Fruit fly (Drosophila melanogaster) ovary, adult (tissue): ENCODE data around the gene Bub1.

Experiments
- CG17801 ChIP-seq: fragments of 200-800 bp; optimal IDR thresholded peaks from 2 replicates; lab custom pipeline; 2019; ENCODE audit warnings: missing biosample characterization, mild to moderate bottlenecking, missing genetic modification characterization, moderate library complexity; ENCODE audit not compliant: partially characterized antibody

Gene Bub1

DNA sequence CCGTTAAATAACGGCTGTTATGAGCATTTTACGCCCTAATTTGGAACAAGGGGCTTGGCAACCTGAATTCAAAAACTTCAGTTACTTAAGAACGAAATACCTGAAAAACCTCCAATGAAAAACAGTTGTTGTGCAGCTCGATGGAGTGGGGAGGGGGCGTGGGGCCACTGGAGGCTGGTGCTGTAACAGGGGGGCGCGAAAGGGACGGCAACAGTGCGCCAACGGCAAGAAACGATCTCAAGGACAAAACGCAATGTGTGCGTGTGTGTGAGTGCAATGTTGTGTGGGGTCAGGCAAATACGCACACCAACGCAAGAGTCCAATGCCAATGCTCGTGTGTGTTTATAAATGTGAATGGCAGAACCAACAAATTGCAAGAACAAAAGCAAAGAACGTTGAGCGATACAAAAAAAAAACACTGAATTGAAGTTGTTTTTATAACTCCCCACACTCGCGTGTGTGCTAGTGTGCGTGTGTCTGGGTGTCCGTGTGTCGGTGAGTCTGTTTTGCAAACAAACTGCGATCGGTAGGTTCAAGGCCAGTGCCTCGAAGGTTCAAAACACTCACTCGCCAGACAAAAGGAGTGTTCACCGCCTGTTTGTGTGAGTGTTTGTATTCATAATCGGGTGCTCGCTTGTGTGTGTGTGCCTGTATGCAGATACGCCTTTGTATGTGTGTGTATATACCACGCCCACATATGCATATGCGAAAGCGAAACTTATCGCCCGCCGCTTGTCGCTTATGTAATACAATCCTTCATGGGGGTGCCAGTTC lies 13.4 kb downstream of the Bub1 start:
- TF ChIP-seq CG17801 (GFP tag; lab: Kevin White, UChicago), result no peak

DNA sequence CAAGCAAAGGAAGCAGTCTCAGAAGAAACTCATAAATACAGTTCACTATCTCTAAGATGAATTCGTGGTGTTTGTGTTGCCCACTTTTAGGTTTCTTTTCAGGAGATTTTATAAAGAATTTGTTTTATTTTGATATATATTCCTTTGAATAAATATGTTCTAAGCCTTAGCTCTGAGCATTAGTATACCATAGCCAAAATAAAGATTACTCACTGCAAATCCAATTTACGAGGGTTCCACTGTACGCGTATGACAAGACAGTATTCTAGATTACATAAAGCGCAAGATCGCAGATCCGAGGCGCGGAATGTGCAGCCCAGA lies 13.9 kb downstream of the Bub1 start:
- no peak for TF ChIP-seq CG17801 (GFP tag; lab: Kevin White, UChicago)

DNA sequence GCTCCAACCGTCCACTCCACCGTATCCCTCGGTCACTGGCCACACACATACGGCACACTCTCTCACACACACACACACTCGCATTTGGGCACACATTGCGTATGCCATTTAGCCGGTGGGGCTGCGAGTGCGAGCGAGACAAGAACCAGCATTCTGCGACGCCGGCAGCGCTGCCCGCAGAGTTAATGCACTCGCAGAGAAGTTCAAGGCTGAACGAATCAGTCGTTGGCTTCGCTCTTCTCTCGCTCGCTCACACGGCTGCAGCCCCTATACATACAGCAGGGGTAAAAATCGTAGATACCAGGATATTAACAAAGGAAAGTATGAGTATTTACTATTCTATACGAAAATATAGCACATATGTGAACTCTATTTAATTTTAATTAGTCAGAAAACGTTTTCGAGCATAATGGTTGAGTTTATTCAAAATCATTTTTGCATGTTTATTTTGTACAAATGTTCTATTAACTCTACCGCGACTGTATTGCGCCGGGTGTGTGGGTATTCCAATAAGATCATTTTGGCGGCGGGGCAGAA lies 14.4 kb downstream of the Bub1 start:
- TF ChIP-seq CG17801 (GFP tag; lab: Kevin White, UChicago), result peak; percentile 94

DNA sequence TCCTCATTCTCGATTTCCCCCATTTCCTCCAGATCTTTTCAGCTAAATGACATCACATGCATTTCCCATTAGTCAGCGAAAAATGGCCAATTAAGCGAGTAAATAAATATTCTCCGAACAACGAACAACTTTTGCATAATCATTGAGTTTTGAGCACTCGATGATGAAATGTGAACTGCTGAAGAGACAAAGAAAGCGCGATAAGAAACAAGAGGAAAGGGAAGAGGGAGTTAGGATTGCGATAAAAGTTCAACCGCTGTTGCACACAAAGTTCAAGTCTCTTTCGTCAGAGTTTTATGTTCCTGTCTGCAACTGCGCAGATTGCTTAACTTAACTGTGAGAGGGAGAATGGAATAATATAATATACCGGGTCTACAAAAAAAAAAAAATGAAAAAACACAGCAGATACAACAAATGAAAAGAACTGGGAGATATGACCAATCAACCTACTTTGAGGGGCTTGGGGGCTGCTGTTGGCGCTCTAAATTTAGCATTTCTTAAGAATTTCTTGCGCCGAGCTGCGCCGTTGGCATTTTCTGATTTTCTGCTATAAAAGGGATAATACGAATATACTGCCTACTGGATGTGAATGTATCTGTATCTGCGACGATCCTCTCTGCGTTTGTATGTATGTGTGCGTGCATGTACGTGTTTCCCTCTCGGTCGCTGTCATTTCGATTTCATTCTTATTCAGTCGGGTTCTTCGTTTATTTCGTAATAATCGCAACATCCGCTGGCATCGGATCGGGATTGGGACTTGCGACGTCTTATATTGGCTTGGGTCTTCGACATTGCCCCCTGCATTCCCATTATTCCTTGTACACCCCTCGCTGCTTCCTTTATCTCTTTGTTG lies 16.0 kb downstream of the Bub1 start:
- peak; percentile 17 for TF ChIP-seq CG17801 (GFP tag; lab: Kevin White, UChicago)

DNA sequence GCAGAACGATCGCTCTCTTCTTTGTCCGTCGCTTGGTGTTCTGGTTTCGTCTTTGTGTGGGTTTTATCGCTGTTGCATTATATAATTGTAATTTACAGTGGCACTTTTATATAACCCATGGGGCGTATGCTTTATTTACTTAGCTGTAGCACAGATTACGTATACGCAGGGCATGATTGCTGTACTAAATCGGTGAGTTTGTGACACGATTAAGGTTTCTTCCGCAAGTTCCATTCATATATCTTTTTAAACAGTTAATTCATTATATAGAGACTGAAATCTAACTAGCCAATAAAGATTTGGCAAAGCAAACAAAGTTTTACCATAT lies 16.5 kb downstream of the Bub1 start:
- no peak for TF ChIP-seq CG17801 (GFP tag; lab: Kevin White, UChicago)

DNA sequence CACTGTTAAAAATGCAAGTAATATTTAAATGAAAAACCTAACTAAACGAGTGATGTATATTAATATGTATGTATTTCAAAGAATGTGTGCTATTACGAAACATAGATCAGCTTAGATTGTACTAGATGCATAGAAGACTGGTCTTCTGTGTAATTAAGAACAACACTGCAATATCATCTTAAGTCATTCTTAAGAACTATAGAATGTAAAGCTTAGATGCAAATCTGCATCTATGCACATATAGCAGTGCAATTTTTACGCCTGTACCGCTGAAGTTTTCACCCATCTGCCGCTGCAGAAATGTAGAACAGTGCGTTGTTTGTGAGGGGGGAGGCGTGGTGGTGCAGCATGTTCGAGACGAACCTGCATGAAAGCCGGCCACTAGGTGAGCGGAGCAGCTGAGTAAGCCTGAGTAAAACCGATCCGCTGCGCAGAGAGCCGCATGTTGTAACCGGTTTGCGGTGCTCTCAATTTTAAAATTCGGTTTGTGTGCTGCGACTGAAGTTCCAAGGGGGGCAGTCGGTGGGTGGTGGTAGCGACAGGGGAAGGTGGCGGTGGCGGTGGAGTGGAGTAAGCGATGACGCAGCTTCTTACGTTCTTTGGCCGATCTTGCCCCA lies 18.1 kb downstream of the Bub1 start:
- TF ChIP-seq CG17801 (GFP tag; lab: Kevin White, UChicago), result peak; percentile 31

DNA sequence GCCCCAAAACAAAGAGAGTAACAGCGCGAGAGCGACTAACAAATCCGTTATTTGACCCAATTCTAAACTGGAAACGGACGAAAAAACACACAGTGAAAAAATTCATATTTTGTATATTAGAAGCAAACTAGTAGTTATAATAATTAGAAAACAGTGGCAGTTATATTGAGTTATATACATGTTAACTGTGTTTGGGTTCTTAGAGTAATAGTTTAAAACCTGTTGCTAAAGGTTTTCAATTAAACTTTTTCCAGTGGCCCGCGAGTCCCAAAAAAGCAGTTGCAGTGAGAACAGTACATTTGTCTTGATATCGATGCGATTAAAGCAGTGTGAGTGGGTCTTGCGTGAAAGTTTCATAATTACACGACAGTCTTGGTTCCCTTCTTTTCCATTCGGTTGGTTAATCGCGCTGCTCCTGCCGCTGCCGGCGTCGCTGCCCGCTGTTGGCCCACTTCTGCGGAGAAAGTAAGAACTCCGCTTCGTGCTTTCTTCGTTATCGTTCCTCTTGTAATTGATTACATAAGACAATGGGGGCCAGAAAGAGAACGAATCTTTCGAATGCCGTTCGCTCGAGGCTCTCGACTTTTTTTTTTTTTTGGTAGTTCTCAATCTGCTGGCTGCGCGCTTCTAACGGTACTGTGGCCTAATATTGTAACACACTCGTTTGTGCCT lies 18.8 kb downstream of the Bub1 start:
- TF ChIP-seq CG17801 (GFP tag; lab: Kevin White, UChicago), result no peak

DNA sequence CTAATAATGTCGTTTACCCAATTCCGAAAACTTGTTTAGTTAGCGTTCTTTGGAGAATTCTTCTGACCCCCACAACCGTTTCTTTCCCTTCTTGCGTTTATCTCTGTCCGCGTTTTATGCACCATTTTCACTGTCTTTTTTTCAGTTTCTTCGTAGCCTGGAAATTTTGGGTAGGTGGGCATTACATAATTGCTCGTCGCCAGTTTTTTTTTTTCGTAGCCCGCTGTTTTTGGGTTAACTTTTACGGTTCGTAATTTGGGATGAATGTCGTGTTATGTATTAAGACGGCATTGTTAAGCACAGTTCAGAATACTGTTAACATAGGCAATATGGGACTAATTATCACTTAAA lies 19.3 kb downstream of the Bub1 start:
- no peak for TF ChIP-seq CG17801 (GFP tag; lab: Kevin White, UChicago)

DNA sequence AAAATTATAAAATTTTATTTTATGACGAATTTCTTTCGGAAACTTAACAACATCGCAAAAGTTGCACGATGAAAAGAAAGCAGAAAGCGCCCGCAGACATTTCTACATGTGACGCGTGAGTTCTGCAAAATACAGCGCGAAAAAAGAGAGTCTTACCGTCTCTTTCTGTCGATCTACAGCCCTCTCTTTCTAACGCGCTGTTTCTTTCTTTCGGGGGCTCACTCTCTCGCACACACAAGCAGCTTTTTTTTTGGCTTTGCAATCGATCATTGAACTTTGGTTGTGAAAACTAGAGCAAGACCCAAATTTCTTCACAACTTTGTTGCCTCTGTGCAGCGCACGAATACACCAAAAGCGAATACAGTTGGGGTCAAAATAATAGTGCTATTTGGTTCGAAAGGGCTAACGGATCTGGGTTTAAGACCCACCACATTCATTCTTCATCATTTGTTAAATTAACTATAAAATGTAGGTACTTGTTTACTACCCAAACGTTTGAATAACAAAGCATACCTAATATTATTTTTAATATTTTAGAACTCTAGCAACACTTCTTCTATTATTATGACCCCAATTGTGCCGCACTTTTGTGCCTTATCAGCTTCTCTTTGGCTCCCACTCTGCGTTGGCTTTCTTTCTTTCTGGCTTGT lies 20.4 kb downstream of the Bub1 start:
- TF ChIP-seq CG17801 (GFP tag; lab: Kevin White, UChicago), result peak; percentile 88

DNA sequence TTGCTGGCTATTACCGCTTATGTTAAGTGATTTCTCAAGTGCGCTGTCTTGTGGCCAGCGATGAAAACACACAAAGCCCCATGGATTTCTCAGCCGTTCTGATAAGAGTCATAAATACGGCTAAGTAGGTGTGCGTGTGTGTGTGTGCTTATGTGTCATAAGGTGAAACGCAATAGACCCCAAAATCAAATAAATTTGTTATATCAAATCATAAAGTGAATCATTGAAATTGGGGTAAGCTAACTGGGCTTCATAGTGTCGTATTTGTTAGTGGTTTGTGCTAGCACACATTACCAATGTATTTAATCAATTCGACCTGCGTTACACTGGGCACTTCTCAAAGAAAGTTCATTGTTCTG lies 20.9 kb downstream of the Bub1 start:
- no peak for TF ChIP-seq CG17801 (GFP tag; lab: Kevin White, UChicago)

DNA sequence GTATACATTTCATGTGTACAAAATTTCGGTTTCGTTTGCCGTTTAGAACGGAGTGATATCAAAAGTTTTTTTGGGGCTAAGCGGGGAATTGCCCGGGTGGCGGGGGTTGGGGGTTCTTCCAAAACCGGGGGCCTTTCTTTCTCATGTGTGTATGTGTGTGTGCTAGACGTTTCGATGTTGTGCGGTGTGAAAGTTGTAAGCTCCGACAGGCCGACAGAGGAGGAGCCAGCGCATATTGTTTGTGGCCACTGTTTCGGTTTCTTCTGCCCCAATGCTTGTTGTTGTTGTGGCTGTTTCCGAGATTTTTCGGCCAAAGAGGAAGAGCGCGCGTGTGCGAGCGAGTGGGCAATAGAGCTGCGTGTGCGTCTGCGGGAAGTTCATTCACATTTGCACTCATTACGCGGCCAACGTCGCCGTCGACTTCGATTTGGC lies 21.6 kb downstream of the Bub1 start:
- no peak for TF ChIP-seq CG17801 (GFP tag; lab: Kevin White, UChicago)

DNA sequence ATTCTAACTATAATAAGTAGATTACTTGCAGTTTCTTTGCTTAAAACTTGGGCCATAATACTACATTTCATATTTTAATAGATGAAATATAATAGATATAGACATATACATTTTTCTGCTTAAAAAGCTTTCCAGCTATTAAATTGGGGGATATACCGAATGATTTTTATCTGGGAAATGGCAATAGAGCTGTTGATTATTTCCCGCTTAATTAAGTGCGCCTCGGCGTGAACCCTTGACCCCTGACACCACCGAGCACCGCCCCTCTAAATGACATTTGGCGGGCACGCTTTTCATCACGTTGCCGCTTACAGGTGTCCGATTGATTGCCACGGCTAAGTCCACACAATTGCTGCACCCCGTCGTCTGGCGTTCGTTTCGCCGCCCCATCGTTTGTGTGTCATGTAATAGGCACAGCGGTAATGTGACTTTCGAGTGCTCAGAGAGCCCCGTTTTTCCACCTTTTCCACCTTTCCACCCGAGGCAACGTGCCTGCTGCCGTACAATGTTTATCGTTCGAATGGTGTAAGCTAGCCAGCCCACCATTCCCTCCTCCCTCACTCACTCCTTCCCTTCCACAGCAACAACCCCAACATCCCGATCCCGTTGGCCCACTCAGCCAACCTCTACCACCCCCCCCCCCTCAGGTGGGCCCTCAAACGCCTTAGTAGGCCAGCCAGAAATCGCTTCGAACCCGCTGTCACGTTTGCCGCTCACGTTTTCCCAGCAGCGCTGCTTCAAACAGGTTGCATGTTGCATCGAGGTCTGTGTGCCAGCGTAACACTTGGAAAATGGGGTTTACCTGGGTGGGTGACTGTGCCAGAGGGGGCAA lies 22.3 kb downstream of the Bub1 start:
- no peak for TF ChIP-seq CG17801 (GFP tag; lab: Kevin White, UChicago)

DNA sequence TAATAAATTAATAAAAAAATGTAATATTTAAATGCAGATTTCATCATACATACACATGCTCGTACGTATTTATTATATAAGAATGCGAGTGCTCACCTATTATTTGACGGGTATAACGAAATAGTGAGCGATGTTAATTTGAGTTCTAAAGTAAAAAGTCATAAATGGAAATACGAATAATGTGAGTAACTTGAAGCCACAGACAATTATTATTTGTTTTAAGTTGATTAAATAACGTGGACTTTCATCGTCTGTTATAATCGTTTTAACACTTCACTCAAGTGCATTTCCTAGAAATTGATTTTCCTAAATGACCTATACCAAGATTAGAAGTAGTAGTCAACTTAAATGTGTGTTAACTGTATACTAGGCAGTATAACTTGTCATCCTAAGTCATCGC lies 23.6 kb downstream of the Bub1 start:
- TF ChIP-seq CG17801 (GFP tag; lab: Kevin White, UChicago), result peak; percentile 64

DNA sequence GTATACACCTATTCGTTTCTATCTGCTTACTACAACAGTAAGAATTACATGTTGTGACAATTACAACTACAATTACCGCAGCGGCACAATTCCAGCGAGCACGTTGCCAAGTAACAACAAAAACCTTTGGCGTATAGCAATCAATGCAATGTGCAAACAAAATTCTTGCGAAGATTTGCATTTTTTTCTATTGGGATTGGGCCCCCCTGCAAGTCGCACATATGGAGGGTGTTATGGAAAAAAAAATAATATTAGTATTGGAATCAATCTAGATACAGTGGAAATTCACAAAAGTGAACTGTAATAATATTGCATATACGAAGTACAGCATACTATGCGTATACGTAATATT lies 24.0 kb downstream of the Bub1 start:
- no peak for TF ChIP-seq CG17801 (GFP tag; lab: Kevin White, UChicago)
